5 worm cellular contexts compared by ENCODE assay signal in genomic region chrIII:6742597-6742996, ce11.
TF ChIP-seq lines count a peak whose summit lies in the region.

No protein-coding gene starts in this region.

TF ChIP-seq in whole organism, L1 larva, 84 proteins besides CTCF, POLR2A, EP300 and RAD21:
- peak; percentile 44 for TF ChIP-seq rnt-1 (tag; optimal IDR thresholded peaks at IDR 0.05; lab: Kevin White, UChicago)
- peak in 1 of 2 experiments; percentile 6 for TF ChIP-seq lsy-2 (tag; optimal IDR thresholded peaks at IDR 0.05; lab: Kevin White, UChicago)
- no peak for TF ChIP-seq efl-1 (optimal IDR thresholded peaks at IDR 0.05; lab: Kevin White, UChicago)
- peak in 1 of 2 experiments; percentile 41 for TF ChIP-seq efl-1 (GFP tag; optimal IDR thresholded peaks at IDR 0.05 in 1 of 2; lab: Kevin White, UChicago)
- peak; percentile 38 for TF ChIP-seq nhr-71 (tag; optimal IDR thresholded peaks at IDR 0.05; lab: Kevin White, UChicago)
- no peak for TF ChIP-seq sox-4 (tag; optimal IDR thresholded peaks at IDR 0.05; lab: Kevin White, UChicago)
- TF ChIP-seq lin-14 (GFP tag; optimal IDR thresholded peaks at IDR 0.05; lab: Kevin White, UChicago) = peak; percentile 34
- no peak for TF ChIP-seq unc-62 (GFP tag; optimal IDR thresholded peaks at IDR 0.05; lab: Kevin White, UChicago)

TF ChIP-seq in whole organism, L2 larva, 48 proteins besides CTCF, POLR2A, EP300 and RAD21:
- TF ChIP-seq nhr-10 (tag; optimal IDR thresholded peaks at IDR 0.05; lab: Kevin White, UChicago) (no peak), nhr-129 (tag; optimal IDR thresholded peaks at IDR 0.05; lab: Kevin White, UChicago) (peak; percentile 40), F13H6.1 (tag; optimal IDR thresholded peaks at IDR 0.05; lab: Kevin White, UChicago) (peak; percentile 44)

TF ChIP-seq in whole organism, late embryonic, 69 proteins besides CTCF, POLR2A, EP300 and RAD21:
- no peak for TF ChIP-seq Y22D7AL.16 (tag; optimal IDR thresholded peaks at IDR 0.05; lab: Kevin White, UChicago)
- no peak for TF ChIP-seq pqm-1 (tag; optimal IDR thresholded peaks at IDR 0.05; lab: Kevin White, UChicago)
- TF ChIP-seq unc-55 (GFP tag; optimal IDR thresholded peaks at IDR 0.05; lab: Kevin White, UChicago) = peak; percentile 64
- peak; percentile 57 for TF ChIP-seq ceh-18 (tag; optimal IDR thresholded peaks at IDR 0.05; lab: Kevin White, UChicago)
- no peak for TF ChIP-seq odd-2 (tag; optimal IDR thresholded peaks at IDR 0.05; lab: Kevin White, UChicago)
- TF ChIP-seq ttx-3 (tag; optimal IDR thresholded peaks at IDR 0.05; lab: Kevin White, UChicago) = no peak
- no peak for TF ChIP-seq K02D7.2 (tag; optimal IDR thresholded peaks at IDR 0.05; lab: Kevin White, UChicago)
- no peak for TF ChIP-seq syd-9 (tag; optimal IDR thresholded peaks at IDR 0.05; lab: Kevin White, UChicago)
- no peak for TF ChIP-seq hlh-8 (tag; optimal IDR thresholded peaks at IDR 0.05; lab: Kevin White, UChicago)
- TF ChIP-seq ceh-19 (GFP tag; optimal IDR thresholded peaks at IDR 0.05; lab: Kevin White, UChicago) = no peak

TF ChIP-seq in whole organism, midembryonic, 9 proteins besides CTCF, POLR2A, EP300 and RAD21:
- TF ChIP-seq med-1 (GFP tag; optimal IDR thresholded peaks at IDR 0.05; lab: Kevin White, UChicago; ENCODE audit: insufficient read depth) (no peak), klf-2 (GFP tag; conservative IDR thresholded peaks at IDR 0.05; lab: Robert Waterston, UW) (0 out of 2 replicates have a peak, but pooled peaks have one; percentile 41)
TF ChIP-seq in whole organism, midembryonic: peak in this region for 1.

TF ChIP-seq in whole organism, mixed stage, embryonic, 35 proteins besides CTCF, POLR2A, EP300 and RAD21:
- TF ChIP-seq drap-1 (GFP tag; optimal IDR thresholded peaks at IDR 0.05; lab: Kevin White, UChicago) (no peak), bed-3 (GFP tag; optimal IDR thresholded peaks at IDR 0.05; lab: Kevin White, UChicago) (no peak), pha-4 (tag; optimal IDR thresholded peaks at IDR 0.05; lab: Kevin White, UChicago) (no peak), lsy-2 (tag; optimal IDR thresholded peaks at IDR 0.05; lab: Kevin White, UChicago) (no peak), sem-2 (GFP tag; optimal IDR thresholded peaks at IDR 0.05; lab: Kevin White, UChicago) (no peak), nhr-76 (tag; optimal IDR thresholded peaks at IDR 0.05; lab: Kevin White, UChicago) (no peak), ceh-39 (tag; optimal IDR thresholded peaks at IDR 0.05; lab: Kevin White, UChicago) (no peak), nhr-237 (tag; optimal IDR thresholded peaks at IDR 0.05; lab: Kevin White, UChicago) (no peak), elt-1 (tag; optimal IDR thresholded peaks at IDR 0.05; lab: Kevin White, UChicago; ENCODE audit: borderline replicate concordance, insufficient read depth) (no peak), ces-1 (GFP tag; optimal IDR thresholded peaks at IDR 0.05; lab: Kevin White, UChicago) (no peak), flh-1 (GFP tag; optimal IDR thresholded peaks at IDR 0.05; lab: Kevin White, UChicago) (no peak), blmp-1 (tag; optimal IDR thresholded peaks at IDR 0.05; lab: Kevin White, UChicago) (no peak), hlh-1 (tag; optimal IDR thresholded peaks at IDR 0.05; lab: Kevin White, UChicago) (peak; percentile 41), lin-32 (GFP tag; optimal IDR thresholded peaks at IDR 0.05; lab: Kevin White, UChicago) (no peak), ztf-11 (tag; optimal IDR thresholded peaks at IDR 0.05; lab: Kevin White, UChicago) (no peak), nhr-2 (tag; optimal IDR thresholded peaks at IDR 0.05; lab: Kevin White, UChicago) (no peak), unc-120 (tag; optimal IDR thresholded peaks at IDR 0.05; lab: Kevin White, UChicago; ENCODE audit: poor library complexity, severe bottlenecking) (peak; percentile 61), sptf-1 (tag; optimal IDR thresholded peaks at IDR 0.05; lab: Kevin White, UChicago) (no peak), unc-62 (GFP tag; optimal IDR thresholded peaks at IDR 0.05; lab: Kevin White, UChicago) (peak; percentile 76), tbx-8 (GFP tag; optimal IDR thresholded peaks at IDR 0.05; lab: Kevin White, UChicago) (no peak), snpc-4 (tag; optimal IDR thresholded peaks at IDR 0.05; lab: Kevin White, UChicago) (no peak)

Comparison
In these comparisons a context has a peak if more than half of its experiments do, and no peak if none do; other contexts are left out.
1. Of the 10 proteins assayed by ChIP-seq in both whole organism, L1 larva and whole organism, late embryonic: peak only in whole organism, L1 larva: rnt-1; only in whole organism, late embryonic: none; in both: none; in neither: 9.